Worm (Caenorhabditis elegans): ENCODE data around the gene ivns-1.

ivns-1 gene

ce11 chrX:12668941-12669501 is 34.9 kb upstream of the ivns-1 start:
- TF ChIP-seq K02D7.2 (tag; optimal IDR thresholded peaks at IDR 0.05) (no peak), ttx-3 (tag; optimal IDR thresholded peaks at IDR 0.05) (no peak), unc-55 (GFP tag; optimal IDR thresholded peaks at IDR 0.05) (no peak), elt-4 (tag; optimal IDR thresholded peaks at IDR 0.05) (no peak), ztf-16 (tag; optimal IDR thresholded peaks at IDR 0.05) (no peak), K09A11.1 (tag; optimal IDR thresholded peaks at IDR 0.05; ENCODE audit: insufficient read depth) (no peak), ceh-30 (tag; optimal IDR thresholded peaks at IDR 0.05) (no peak), gmeb-2 (tag; optimal IDR thresholded peaks at IDR 0.05) (no peak), ceh-31 (tag; optimal IDR thresholded peaks at IDR 0.05) (no peak), ceh-6 (GFP tag; optimal IDR thresholded peaks at IDR 0.05) (no peak), fax-1 (tag; optimal IDR thresholded peaks at IDR 0.05) (no peak), hlh-15 (tag; optimal IDR thresholded peaks at IDR 0.05) (no peak), tbx-2 (tag; optimal IDR thresholded peaks at IDR 0.05) (no peak), ceh-9 (tag; optimal IDR thresholded peaks at IDR 0.05) (no peak), ceh-22 (tag; optimal IDR thresholded peaks at IDR 0.05) (no peak), ets-4 (tag; optimal IDR thresholded peaks at IDR 0.05) (no peak), sox-4 (tag; optimal IDR thresholded peaks at IDR 0.05) (no peak)

- TF ChIP-seq unc-86 (tag; optimal IDR thresholded peaks at IDR 0.05) = no peak
- TF ChIP-seq Y22D7AL.16 (tag; optimal IDR thresholded peaks at IDR 0.05) = no peak
- TF ChIP-seq nhr-232 (tag; optimal IDR thresholded peaks at IDR 0.05) = no peak
These were observed 33.8 kb upstream of the ivns-1 start, which contains the start of gene nhr-17 for ce11 chrX:12667804-12668511. nhr-17 (minus strand) TSS chrX:12667854.

DNA sequence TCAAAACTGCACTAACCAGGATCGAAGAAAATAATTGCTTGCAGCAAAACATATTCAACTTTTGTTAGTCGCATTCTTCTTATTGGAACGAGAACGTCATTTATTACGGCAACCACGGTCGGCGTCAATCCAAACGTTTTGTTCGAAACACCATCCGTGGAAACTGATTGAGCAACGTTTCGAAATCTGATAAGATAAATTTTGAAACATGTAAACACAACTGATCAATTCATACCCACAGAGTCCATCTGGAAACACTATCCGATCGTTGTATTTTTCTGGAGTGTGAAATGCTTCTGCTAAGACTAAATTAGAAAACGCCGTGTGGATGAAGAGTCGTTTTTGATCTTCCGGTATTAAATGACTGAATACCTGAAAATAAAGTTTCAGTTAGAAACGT is 31.6 kb upstream of the ivns-1 start:
- no peak for TF ChIP-seq sox-4 (tag; optimal IDR thresholded peaks at IDR 0.05)
- no peak for TF ChIP-seq gmeb-2 (tag; optimal IDR thresholded peaks at IDR 0.05)
- no peak for TF ChIP-seq K09A11.1 (tag; optimal IDR thresholded peaks at IDR 0.05; ENCODE audit: insufficient read depth)
- no peak for TF ChIP-seq Y22D7AL.16 (tag; optimal IDR thresholded peaks at IDR 0.05)
- no peak for TF ChIP-seq lin-11 (tag; optimal IDR thresholded peaks at IDR 0.05)
- no peak for TF ChIP-seq ceh-24 (tag; optimal IDR thresholded peaks at IDR 0.05)
- TF ChIP-seq fkh-10 (GFP tag; optimal IDR thresholded peaks at IDR 0.05) = no peak
- no peak for TF ChIP-seq ceh-2 (tag; optimal IDR thresholded peaks at IDR 0.05)
- no peak for TF ChIP-seq nhr-11 (tag; optimal IDR thresholded peaks at IDR 0.05)
- TF ChIP-seq pha-2 (tag; optimal IDR thresholded peaks at IDR 0.05) = no peak

- TF ChIP-seq tbx-2 (tag; optimal IDR thresholded peaks at IDR 0.05) = peak; percentile 93
- TF ChIP-seq pha-2 (tag; optimal IDR thresholded peaks at IDR 0.05) = peak; percentile 93
- TF ChIP-seq sox-4 (tag; optimal IDR thresholded peaks at IDR 0.05) = peak; percentile 92
- no peak for TF ChIP-seq pros-1 (tag; optimal IDR thresholded peaks at IDR 0.05)
- TF ChIP-seq dmd-4 (tag; optimal IDR thresholded peaks at IDR 0.05; ENCODE audit: borderline replicate concordance) = peak; percentile 92
- TF ChIP-seq rnt-1 (tag; optimal IDR thresholded peaks at IDR 0.05) = peak; percentile 86
- peak; percentile 70 for TF ChIP-seq ceh-30 (tag; optimal IDR thresholded peaks at IDR 0.05)
- peak; percentile 85 for TF ChIP-seq hlh-15 (tag; optimal IDR thresholded peaks at IDR 0.05)
- no peak for TF ChIP-seq pax-1 (tag; optimal IDR thresholded peaks at IDR 0.05)
- TF ChIP-seq ceh-24 (tag; optimal IDR thresholded peaks at IDR 0.05) = peak; percentile 83
- TF ChIP-seq zip-5 (tag; optimal IDR thresholded peaks at IDR 0.05) = peak; percentile 79
- TF ChIP-seq unc-42 (tag; optimal IDR thresholded peaks at IDR 0.05) = peak; percentile 80
- peak; percentile 93 for TF ChIP-seq ceh-14 (tag; optimal IDR thresholded peaks at IDR 0.05)
- peak; percentile 92 for TF ChIP-seq elt-2 (tag; optimal IDR thresholded peaks at IDR 0.05)
- peak; percentile 89 for TF ChIP-seq lim-6 (tag; optimal IDR thresholded peaks at IDR 0.05)
- peak; percentile 92 for TF ChIP-seq che-1 (tag; optimal IDR thresholded peaks at IDR 0.05)
- TF ChIP-seq syd-9 (tag; optimal IDR thresholded peaks at IDR 0.05) = peak; percentile 92
- peak; percentile 71 for TF ChIP-seq ets-4 (tag; optimal IDR thresholded peaks at IDR 0.05)
- TF ChIP-seq elt-4 (tag; optimal IDR thresholded peaks at IDR 0.05) = no peak
- peak; percentile 89 for TF ChIP-seq C38D4.7 (GFP tag; optimal IDR thresholded peaks at IDR 0.05)
- peak; percentile 90 for TF ChIP-seq F13H6.1 (tag; optimal IDR thresholded peaks at IDR 0.05)
- TF ChIP-seq madf-2 (tag; optimal IDR thresholded peaks at IDR 0.05) = peak; percentile 93
- peak; percentile 81 for TF ChIP-seq mec-3 (tag; optimal IDR thresholded peaks at IDR 0.05; ENCODE audit: borderline replicate concordance)
- TF ChIP-seq ceh-48 (tag; optimal IDR thresholded peaks at IDR 0.05) = peak; percentile 84
- TF ChIP-seq ceh-19 (GFP tag; optimal IDR thresholded peaks at IDR 0.05) = peak; percentile 93
- peak; percentile 81 for TF ChIP-seq ceh-9 (tag; optimal IDR thresholded peaks at IDR 0.05)
- peak; percentile 63 for TF ChIP-seq odd-2 (tag; optimal IDR thresholded peaks at IDR 0.05)
- no peak for TF ChIP-seq nhr-11 (tag; optimal IDR thresholded peaks at IDR 0.05)
- TF ChIP-seq K09A11.1 (tag; optimal IDR thresholded peaks at IDR 0.05; ENCODE audit: insufficient read depth) = peak; percentile 89
These were observed 30.9 kb upstream of the ivns-1 start for ce11 chrX:12664987-12665451.
